Fruit fly (Drosophila melanogaster): ENCODE results near the gene CG16736.

Gene CG16736

DNA sequence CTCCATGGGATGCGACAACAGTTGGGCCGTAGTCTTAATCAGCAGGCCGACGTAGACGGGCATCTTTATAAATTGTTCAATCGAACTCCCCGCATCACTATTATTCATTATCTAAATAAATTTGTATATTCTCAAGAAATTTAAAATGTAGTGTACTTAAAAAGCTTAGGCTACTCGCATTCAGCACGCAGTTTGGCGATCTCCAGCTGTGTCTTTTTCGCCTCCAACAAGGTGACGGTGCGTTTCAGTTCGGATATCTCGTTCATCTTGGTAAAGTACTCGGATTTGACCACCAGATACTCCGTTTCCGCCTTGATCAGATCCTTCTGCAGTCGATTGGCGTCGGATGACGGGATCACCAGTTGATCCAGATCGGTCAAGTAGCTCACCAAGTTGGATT is at the start of gene CG16736:
CG16736 (minus strand) TSS at position 101 of the 400 bp plus-strand sequence.
- no peak for TF ChIP-seq CG32006 (GFP tag; optimal IDR thresholded peaks at IDR 0.05)
- no peak for TF ChIP-seq Ets96B (tag; optimal IDR thresholded peaks at IDR 0.05)
- TF ChIP-seq cyc (GFP tag; optimal IDR thresholded peaks at IDR 0.05), result no peak
- TF ChIP-seq Eip78C (GFP tag), result no peak
- no peak for TF ChIP-seq Sox15 (GFP tag; optimal IDR thresholded peaks at IDR 0.05)
- TF ChIP-seq Hr38 (GFP tag; optimal IDR thresholded peaks at IDR 0.05), result no peak
- TF ChIP-seq CG31627 (GFP tag; optimal IDR thresholded peaks at IDR 0.05), result no peak
- TF ChIP-seq CG34406 (GFP tag; optimal IDR thresholded peaks at IDR 0.05), result no peak
- no peak for TF ChIP-seq OdsH (GFP tag; optimal IDR thresholded peaks at IDR 0.05)
- TF ChIP-seq CG11902 (GFP tag; optimal IDR thresholded peaks at IDR 0.05), result no peak
- no peak for TF ChIP-seq CG3919 (GFP tag; optimal IDR thresholded peaks at IDR 0.05)
- TF ChIP-seq CG10669 (GFP tag; optimal IDR thresholded peaks at IDR 0.05), result no peak
- no peak for TF ChIP-seq CG9139 (GFP tag; optimal IDR thresholded peaks at IDR 0.05)

DNA sequence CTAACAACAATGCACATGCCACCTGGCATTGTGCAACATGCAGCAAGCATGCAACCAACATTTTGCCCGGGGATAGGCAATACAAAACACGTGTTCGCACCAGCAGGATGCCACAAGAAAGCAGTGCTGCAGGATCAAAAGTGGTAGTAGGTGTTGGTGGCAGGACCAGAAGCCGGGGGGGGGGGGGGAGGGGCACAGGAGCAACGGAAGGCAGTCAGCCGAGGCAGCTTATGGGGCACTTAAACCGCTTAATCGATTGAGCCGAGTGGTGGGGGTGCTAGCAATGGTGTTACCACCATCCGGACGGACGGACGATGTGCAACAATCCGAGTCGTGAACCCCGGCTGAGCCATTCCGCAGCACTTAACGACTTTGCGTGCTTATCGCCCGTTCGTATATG is 39.6 kb upstream of the CG16736 start:
- no peak for TF ChIP-seq OdsH (GFP tag; optimal IDR thresholded peaks at IDR 0.05)
- no peak for TF ChIP-seq CG11762 (GFP tag; optimal IDR thresholded peaks at IDR 0.05; ENCODE audit: insufficient read depth)
- TF ChIP-seq ss (GFP tag; optimal IDR thresholded peaks at IDR 0.05), result no peak
- no peak for TF ChIP-seq Sox14 (GFP tag; optimal IDR thresholded peaks at IDR 0.05)

DNA sequence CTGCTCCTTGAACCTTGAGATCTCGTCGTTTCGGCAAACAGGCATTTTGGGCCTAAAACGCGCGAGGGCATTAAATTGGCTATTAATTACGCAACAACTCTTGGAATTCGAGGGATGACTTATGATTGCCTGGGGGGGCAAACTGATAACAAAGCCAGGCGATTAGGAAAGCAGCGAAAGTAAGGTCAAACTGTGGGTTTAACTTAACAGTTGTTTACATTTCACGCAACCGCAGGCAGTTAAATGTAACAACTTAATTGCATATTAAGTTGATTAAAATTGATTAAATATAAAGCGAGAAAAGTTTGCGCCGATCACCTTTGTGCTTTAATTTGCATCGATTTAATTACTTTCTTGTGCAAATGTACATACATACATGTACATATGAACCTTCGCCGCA is 30.2 kb upstream of the CG16736 start:
- TF ChIP-seq CG16779 (tag; optimal IDR thresholded peaks at IDR 0.05) (no peak), fd59A (GFP tag; optimal IDR thresholded peaks at IDR 0.05) (no peak), CG6854 (GFP tag; optimal IDR thresholded peaks at IDR 0.05) (no peak), Hr4 (GFP tag; optimal IDR thresholded peaks at IDR 0.05) (no peak)

DNA sequence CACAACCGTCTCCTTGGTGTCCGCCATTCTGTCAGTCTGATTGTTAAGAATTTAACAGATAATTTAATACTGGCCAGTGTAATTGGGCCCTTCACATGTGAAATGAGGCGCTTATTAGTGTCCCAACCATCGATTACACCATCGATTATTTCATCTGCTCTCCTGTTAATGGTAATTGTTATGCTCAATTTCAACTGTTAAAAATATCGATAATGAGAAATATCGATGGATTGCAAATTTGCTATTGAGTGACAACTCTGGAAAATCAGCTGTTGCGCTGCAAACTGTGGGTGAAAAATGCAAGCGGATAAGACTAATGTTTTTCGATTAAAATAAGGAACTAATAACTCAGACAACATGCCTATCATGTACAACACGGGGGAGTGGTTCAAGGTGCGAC is 9.2 kb upstream of the CG16736 start, which contains the start of the genes TrpRS and Vps16A:
TrpRS (minus strand) TSS at position 140 of the 400 bp plus-strand sequence.
Vps16A (plus strand) TSS at position 255 of the 400 bp plus-strand sequence.
- TF ChIP-seq Ets96B (tag; optimal IDR thresholded peaks at IDR 0.05) (no peak), CG7368 (GFP tag; optimal IDR thresholded peaks at IDR 0.05) (no peak), Sox102F (GFP tag; optimal IDR thresholded peaks at IDR 0.05) (no peak), acj6 (GFP tag; optimal IDR thresholded peaks at IDR 0.05) (no peak), esn (GFP tag; optimal IDR thresholded peaks at IDR 0.05) (no peak), Gug (GFP tag; IDR thresholded peaks at IDR 0.05) (no peak), dac (GFP tag; optimal IDR thresholded peaks at IDR 0.05) (no peak), Sox15 (GFP tag; optimal IDR thresholded peaks at IDR 0.05) (no peak), spab (GFP tag; optimal IDR thresholded peaks at IDR 0.05) (no peak), CG11294 (GFP tag; IDR thresholded peaks at IDR 0.05) (no peak), CG10669 (GFP tag; optimal IDR thresholded peaks at IDR 0.05) (no peak), Eip93F (GFP tag; optimal IDR thresholded peaks at IDR 0.05) (no peak), CG6808 (GFP tag; optimal IDR thresholded peaks at IDR 0.05) (no peak), CG8319 (GFP tag; optimal IDR thresholded peaks at IDR 0.05) (no peak)

DNA sequence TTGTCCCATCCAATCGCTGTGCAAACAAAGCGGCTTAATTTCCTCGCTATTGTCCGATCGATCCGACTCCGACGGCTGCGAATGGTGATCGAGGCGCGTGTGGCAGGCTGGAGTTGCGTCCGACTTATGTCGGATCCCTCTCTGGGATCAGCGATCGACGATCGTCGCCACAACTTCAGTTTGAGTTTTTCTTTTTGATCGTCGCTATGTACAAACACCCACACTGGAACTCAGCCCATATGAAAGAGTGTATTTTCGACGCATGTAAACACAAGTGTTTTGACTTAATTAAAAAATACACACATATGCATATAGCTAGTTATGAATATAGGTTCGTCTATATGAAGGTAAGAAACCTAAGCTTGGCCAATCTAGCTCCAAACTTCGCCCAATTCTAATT is 6.5 kb upstream of the CG16736 start, which contains the start of gene sage:
sage (minus strand) TSS at position 101 of the 400 bp plus-strand sequence.
- TF ChIP-seq CG8119 (GFP tag; IDR thresholded peaks at IDR 0.05) (no peak), Gug (GFP tag; IDR thresholded peaks at IDR 0.05) (no peak), Ets96B (tag; optimal IDR thresholded peaks at IDR 0.05) (no peak), dsx (GFP tag; optimal IDR thresholded peaks at IDR 0.05; ENCODE audit: poor library complexity, severe bottlenecking) (no peak), CG4318 (GFP tag; optimal IDR thresholded peaks at IDR 0.05) (no peak), CG6792 (GFP tag; optimal IDR thresholded peaks at IDR 0.05) (no peak), eg (GFP tag; IDR thresholded peaks at IDR 0.05) (no peak), topi (GFP tag; optimal IDR thresholded peaks at IDR 0.05) (no peak), CG7368 (GFP tag; optimal IDR thresholded peaks at IDR 0.05) (no peak), CG6854 (GFP tag; optimal IDR thresholded peaks at IDR 0.05) (no peak), vri (GFP tag; optimal IDR thresholded peaks at IDR 0.05) (no peak), lz (GFP tag; optimal IDR thresholded peaks at IDR 0.05) (no peak)
